Fruit fly (Drosophila melanogaster): ENCODE results near the gene CG14739.

dm6 chr3R:12040228-12040627 is 8.8 kb downstream of the CG14739 start, which contains the start of gene CG14736:
- TF ChIP-seq CG12391 (tag; optimal IDR thresholded peaks at IDR 0.05) (no peak), nmo (GFP tag; optimal IDR thresholded peaks at IDR 0.05) (no peak), CG4424 (GFP tag; optimal IDR thresholded peaks at IDR 0.05) (no peak), CG12299 (tag; optimal IDR thresholded peaks at IDR 0.05) (no peak), sd (tag; optimal IDR thresholded peaks at IDR 0.05) (no peak), Blimp-1 (GFP tag; optimal IDR thresholded peaks at IDR 0.05) (no peak), CG15269 (tag; optimal IDR thresholded peaks at IDR 0.05) (no peak), ash1 (GFP tag; optimal IDR thresholded peaks at IDR 0.05) (no peak), CG11093 (GFP tag; IDR thresholded peaks at IDR 0.05) (no peak), NFAT (GFP tag; IDR thresholded peaks at IDR 0.05) (no peak)
